Worm (Caenorhabditis elegans): ENCODE measurements around the gene F56F10.1.

The F56F10.1 gene

DNA sequence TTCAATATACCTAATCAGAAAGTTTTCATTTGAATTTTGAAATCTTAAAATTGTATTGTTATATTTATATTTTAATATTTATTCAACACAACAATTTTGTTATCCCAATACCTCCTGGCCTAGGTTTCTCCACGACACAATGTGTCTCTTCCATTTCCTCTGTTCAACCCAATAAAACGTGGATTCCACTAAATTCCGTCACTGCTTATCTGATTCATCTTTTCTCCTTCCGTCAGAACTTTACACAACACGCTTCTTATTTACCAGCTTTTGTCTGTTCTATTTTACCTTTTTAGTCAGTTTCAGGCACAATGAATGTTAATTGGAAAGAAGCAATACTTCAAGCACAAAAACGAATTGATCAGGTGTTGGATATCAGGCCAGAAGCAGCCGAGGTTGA, 37.9 kb upstream of the F56F10.1 start, which contains the start of gene F39H12.1:
F39H12.1 (plus strand) TSS at position 301 of the 400 bp plus-strand sequence.
- TF ChIP-seq efl-1 (optimal IDR thresholded peaks at IDR 0.05) (no peak), efl-1 (GFP tag; optimal IDR thresholded peaks at IDR 0.05 in 1 of 2) (peak in 1 of 2 experiments; percentile 63), lin-14 (GFP tag; optimal IDR thresholded peaks at IDR 0.05) (no peak), unc-130 (tag; optimal IDR thresholded peaks at IDR 0.05) (no peak)

ce11 chrX:841393-841792, 31.0 kb upstream of the F56F10.1 start, which contains the start of gene F39H12.3:
Gene F39H12.3 (minus strand): TSS chrX:841493.
- TF ChIP-seq snpc-4 (tag; optimal IDR thresholded peaks at IDR 0.05), result no peak
- no peak for TF ChIP-seq hpl-2 (GFP tag; optimal IDR thresholded peaks at IDR 0.05)
- TF ChIP-seq mab-9 (GFP tag; IDR thresholded peaks at IDR 0.05), result no peak
- TF ChIP-seq ceh-63 (GFP tag; optimal IDR thresholded peaks at IDR 0.05), result no peak
- TF ChIP-seq egl-13 (tag; optimal IDR thresholded peaks at IDR 0.05), result no peak
- no peak for TF ChIP-seq snu-23 (GFP tag; optimal IDR thresholded peaks at IDR 0.05)
- no peak for TF ChIP-seq ztf-4 (tag; optimal IDR thresholded peaks at IDR 0.05)
- no peak for TF ChIP-seq nhr-12 (tag; optimal IDR thresholded peaks at IDR 0.05)
- TF ChIP-seq ceh-8 (GFP tag; optimal IDR thresholded peaks at IDR 0.05), result no peak
- no peak for TF ChIP-seq nhr-47 (tag; optimal IDR thresholded peaks at IDR 0.05)
- TF ChIP-seq ceh-90 (tag; optimal IDR thresholded peaks at IDR 0.05), result no peak
- no peak for TF ChIP-seq sptf-1 (tag; optimal IDR thresholded peaks at IDR 0.05)
- TF ChIP-seq nhr-237 (tag; optimal IDR thresholded peaks at IDR 0.05), result no peak
- TF ChIP-seq nhr-11 (tag; optimal IDR thresholded peaks at IDR 0.05), result no peak
- no peak for TF ChIP-seq nhr-76 (tag; optimal IDR thresholded peaks at IDR 0.05)

DNA sequence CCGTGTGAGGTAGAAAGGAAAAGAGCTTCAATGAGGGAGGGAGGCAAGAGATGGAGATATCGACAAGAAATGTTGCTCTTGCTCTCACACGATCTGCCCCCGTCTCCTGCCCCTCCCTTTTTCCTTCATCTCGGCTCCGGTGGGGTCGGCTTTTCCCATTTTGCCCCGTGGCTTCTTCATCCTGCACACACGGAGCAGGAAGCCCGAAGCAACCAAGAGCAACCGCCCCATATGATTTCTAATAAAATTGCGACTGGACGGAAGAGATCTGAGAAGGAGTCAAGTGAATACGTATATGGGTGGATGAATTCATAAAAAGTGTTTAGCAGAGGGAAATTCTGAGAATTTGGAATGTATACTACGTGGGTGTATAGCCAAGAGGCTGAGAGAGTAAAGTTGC, 27.8 kb upstream of the F56F10.1 start:
- TF ChIP-seq fos-1 (tag; optimal IDR thresholded peaks at IDR 0.05) (no peak), nhr-11 (tag; optimal IDR thresholded peaks at IDR 0.05) (no peak), nhr-77 (tag; optimal IDR thresholded peaks at IDR 0.05) (no peak), C16A3.4 (tag; optimal IDR thresholded peaks at IDR 0.05) (no peak), isw-1 (GFP tag; IDR thresholded peaks at IDR 0.05) (no peak), nhr-76 (tag; optimal IDR thresholded peaks at IDR 0.05) (no peak), nhr-237 (tag; optimal IDR thresholded peaks at IDR 0.05) (no peak), rnt-1 (tag; optimal IDR thresholded peaks at IDR 0.05) (no peak), unc-30 (tag; optimal IDR thresholded peaks at IDR 0.05) (no peak), tbx-2 (tag; optimal IDR thresholded peaks at IDR 0.05) (no peak), lir-3 (tag; optimal IDR thresholded peaks at IDR 0.05; ENCODE audit: poor library complexity) (no peak), nhr-71 (tag; optimal IDR thresholded peaks at IDR 0.05) (peak; percentile 59), sptf-1 (tag; optimal IDR thresholded peaks at IDR 0.05) (no peak), snu-23 (GFP tag; optimal IDR thresholded peaks at IDR 0.05) (peak; percentile 9), ceh-82 (tag; optimal IDR thresholded peaks at IDR 0.05) (peak in 1 of 3 experiments; percentile 46), fkh-4 (tag; optimal IDR thresholded peaks at IDR 0.05; ENCODE audit: borderline replicate concordance) (no peak), nhr-19 (GFP tag; conservative IDR thresholded peaks at IDR 0.05) (no peak), nhr-84 (tag; optimal IDR thresholded peaks at IDR 0.05) (no peak), lsy-2 (tag; optimal IDR thresholded peaks at IDR 0.05) (no peak), mab-9 (GFP tag; IDR thresholded peaks at IDR 0.05) (no peak), ama-1 (optimal IDR thresholded peaks at IDR 0.05) (no peak), fkh-8 (tag; optimal IDR thresholded peaks at IDR 0.05) (peak; percentile 93), ceh-90 (tag; optimal IDR thresholded peaks at IDR 0.05) (no peak), vab-15 (tag; optimal IDR thresholded peaks at IDR 0.05) (no peak), dsc-1 (tag; optimal IDR thresholded peaks at IDR 0.05) (peak; percentile 47), C34B4.2 (tag; optimal IDR thresholded peaks at IDR 0.05) (no peak), pag-3 (tag; optimal IDR thresholded peaks at IDR 0.05; ENCODE audit: borderline replicate concordance, insufficient read depth) (no peak), ets-5 (GFP tag; IDR thresholded peaks at IDR 0.05) (no peak), pqm-1 (tag; optimal IDR thresholded peaks at IDR 0.05) (no peak), swsn-7 (tag; optimal IDR thresholded peaks at IDR 0.05) (peak; percentile 21), mep-1 (tag; optimal IDR thresholded peaks at IDR 0.05) (no peak), alr-1 (tag; optimal IDR thresholded peaks at IDR 0.05; ENCODE audit: borderline replicate concordance) (no peak), egl-27 (tag; optimal IDR thresholded peaks at IDR 0.05) (no peak), lin-35 (GFP tag; optimal IDR thresholded peaks at IDR 0.05) (peak in 1 of 2 experiments; percentile 3), efl-1 (optimal IDR thresholded peaks at IDR 0.05) (no peak), efl-1 (GFP tag; optimal IDR thresholded peaks at IDR 0.05 in 1 of 2) (no peak), sup-37 (GFP tag; optimal IDR thresholded peaks at IDR 0.05) (no peak), zip-4 (GFP tag; optimal IDR thresholded peaks at IDR 0.05) (no peak), ztf-11 (tag; optimal IDR thresholded peaks at IDR 0.05) (no peak)

All from whole organism, L1 larva.